Worm (Caenorhabditis elegans): ENCODE data around the gene spig-6.

spig-6 gene

ce11 chrV:16499006-16499405 is 17.6 kb downstream of the spig-6 start, which contains the start of gene F36D3.1:
Gene F36D3.1 (plus strand): TSS chrV:16499352.
- peak; percentile 34; the same call in 1 of the 2 replicates for TF ChIP-seq hmg-1.2 (GFP tag; IDR thresholded peaks at IDR 0.05)
- TF ChIP-seq dpl-1 (GFP tag; optimal IDR thresholded peaks at IDR 0.05) = peak; percentile 21
- no peak for TF ChIP-seq Y67H2A.10 (GFP tag; conservative IDR thresholded peaks at IDR 0.05)
- TF ChIP-seq let-526 (GFP tag; IDR thresholded peaks at IDR 0.05) = no peak
- TF ChIP-seq somi-1 (GFP tag; optimal IDR thresholded peaks at IDR 0.05) = no peak
- peak; percentile 35 for TF ChIP-seq lin-54 (GFP tag; optimal IDR thresholded peaks at IDR 0.05)
- TF ChIP-seq T26A5.8 (tag; optimal IDR thresholded peaks at IDR 0.05) = no peak
- TF ChIP-seq efl-1 (GFP tag; optimal IDR thresholded peaks at IDR 0.05) = peak; percentile 38
- TF ChIP-seq lin-35 (GFP tag; optimal IDR thresholded peaks at IDR 0.05) = peak in 1 of 3 experiments; percentile 79
- no peak for TF ChIP-seq ztf-28 (GFP tag; IDR thresholded peaks at IDR 0.05)
- no peak for TF ChIP-seq ztf-6 (GFP tag; IDR thresholded peaks at IDR 0.05)
- TF ChIP-seq attf-5 (GFP tag; optimal IDR thresholded peaks at IDR 0.05) = peak; percentile 21
- TF ChIP-seq F37B4.10 (GFP tag; IDR thresholded peaks at IDR 0.05) = no peak
- TF ChIP-seq F23B12.7 (tag; optimal IDR thresholded peaks at IDR 0.05; ENCODE audit: insufficient read depth) = no peak
- TF ChIP-seq snpc-4 (GFP tag; optimal IDR thresholded peaks at IDR 0.05) = no peak
- peak in 2 of 4 experiments; percentile 3 to 45 for TF ChIP-seq snpc-4 (tag; optimal IDR thresholded peaks at IDR 0.05)
- TF ChIP-seq mcd-1 (GFP tag; IDR thresholded peaks at IDR 0.05) = no peak
- TF ChIP-seq rpc-1 (optimal IDR thresholded peaks at IDR 0.05) = no peak
- no peak for TF ChIP-seq rpc-1 (tag; optimal IDR thresholded peaks at IDR 0.05)
- no peak for TF ChIP-seq Y53F4B.3 (GFP tag; IDR thresholded peaks at IDR 0.05)

ce11 chrV:16503164-16503563 is 21.8 kb downstream of the spig-6 start, which contains the start of gene F36D3.14:
Gene F36D3.14 (minus strand): TSS chrV:16503264.
- TF ChIP-seq ztf-28 (GFP tag; IDR thresholded peaks at IDR 0.05) (no peak), D2030.7 (GFP tag; IDR thresholded peaks at IDR 0.05) (no peak), him-1 (tag; optimal IDR thresholded peaks at IDR 0.05) (no peak), B0261.1 (tag; optimal IDR thresholded peaks at IDR 0.05) (no peak), sdz-38 (tag; optimal IDR thresholded peaks at IDR 0.05) (no peak)

ce11 chrV:16505828-16506227 is 24.4 kb downstream of the spig-6 start, which contains the start of gene nhr-54:
Gene nhr-54 (minus strand): TSS chrV:16505928.
- TF ChIP-seq T07F8.4 (tag; optimal IDR thresholded peaks at IDR 0.05) (no peak), mcd-1 (GFP tag; IDR thresholded peaks at IDR 0.05) (no peak), egl-18 (GFP tag; IDR thresholded peaks at IDR 0.05) (no peak), atf-7 (tag; optimal IDR thresholded peaks at IDR 0.05) (no peak), cebp-1 (GFP tag; IDR thresholded peaks at IDR 0.05) (no peak), cebp-1 (tag; optimal IDR thresholded peaks at IDR 0.05) (no peak), fkh-3 (tag; optimal IDR thresholded peaks at IDR 0.05) (no peak), B0019.2 (GFP tag; conservative IDR thresholded peaks at IDR 0.05) (no peak), snpc-3.4 (tag; optimal IDR thresholded peaks at IDR 0.05) (no peak), mes-4 (tag; optimal IDR thresholded peaks at IDR 0.05) (no peak), F57C9.4 (tag; optimal IDR thresholded peaks at IDR 0.05) (no peak), rcor-1 (GFP tag; IDR thresholded peaks at IDR 0.05) (no peak), zim-3 (tag; optimal IDR thresholded peaks at IDR 0.05) (no peak), T26A5.8 (tag; optimal IDR thresholded peaks at IDR 0.05) (no peak), Y79H2A.3 (GFP tag; conservative IDR thresholded peaks at IDR 0.05) (no peak), ztf-18 (tag; optimal IDR thresholded peaks at IDR 0.05) (no peak), ama-1 (optimal IDR thresholded peaks at IDR 0.05) (no peak), ama-1 (GFP tag; optimal IDR thresholded peaks at IDR 0.05) (no peak), nhr-90 (tag; optimal IDR thresholded peaks at IDR 0.05) (no peak), hlh-26 (GFP tag; conservative IDR thresholded peaks at IDR 0.05) (no peak), F23B12.7 (tag; optimal IDR thresholded peaks at IDR 0.05; ENCODE audit: insufficient read depth) (no peak)

Data from whole organism, young adult.